Worm (Caenorhabditis elegans): ENCODE data around the gene B0244.6.

ce11 chrIII:5782080-5782479, 44.3 kb downstream of the B0244.6 start:
- TF ChIP-seq him-1 (tag; optimal IDR thresholded peaks at IDR 0.05) (no peak), dao-5 (tag; optimal IDR thresholded peaks at IDR 0.05) (no peak), W03F9.2 (tag; optimal IDR thresholded peaks at IDR 0.05) (no peak)

Data from whole organism, L4/young adult.